Fruit fly (Drosophila melanogaster): ENCODE measurements around the gene Rev1.

Rev1 gene

dm6 chr3L:627819-628601 is 26.2 kb upstream of the Rev1 start (continued):
- peak; percentile 32 for TF ChIP-seq CG13424 (tag; optimal IDR thresholded peaks at IDR 0.05)
- no peak for TF ChIP-seq lov (optimal IDR thresholded peaks at IDR 0.05)
- TF ChIP-seq lov (GFP tag; IDR thresholded peaks at IDR 0.05) = 0 out of 3 replicates have a peak, but pooled peaks have one; percentile 47

- TF ChIP-seq nom (GFP tag; optimal IDR thresholded peaks at IDR 0.05) (peak; percentile 65), Oli (tag; optimal IDR thresholded peaks at IDR 0.05) (no peak), row (GFP tag; IDR thresholded peaks at IDR 0.05) (no peak), bbx (GFP tag; IDR thresholded peaks at IDR 0.05; ENCODE audit: partially characterized antibody) (no peak), Ravus (GFP tag; IDR thresholded peaks at IDR 0.05) (no peak), Drgx (GFP tag; IDR thresholded peaks at IDR 0.05) (no peak), Med (GFP tag) (no peak), vvl (GFP tag; IDR thresholded peaks at IDR 0.05) (no peak), odd (GFP tag; optimal IDR thresholded peaks at IDR 0.05) (no peak), sug (tag; optimal IDR thresholded peaks at IDR 0.05) (no peak), repo (GFP tag; optimal IDR thresholded peaks at IDR 0.05) (no peak), emc (GFP tag; optimal IDR thresholded peaks at IDR 0.05) (no peak), Kr (GFP tag; optimal IDR thresholded peaks at IDR 0.05) (no peak), CG7786 (GFP tag; optimal IDR thresholded peaks at IDR 0.05) (peak; percentile 13), Bteb2 (GFP tag; optimal IDR thresholded peaks at IDR 0.05) (no peak), CG11560 (tag; IDR thresholded peaks at IDR 0.05) (no peak), NFAT (GFP tag; IDR thresholded peaks at IDR 0.05) (no peak), CG16813 (GFP tag; IDR thresholded peaks at IDR 0.05; ENCODE audit: partially characterized antibody) (no peak), Hr78 (GFP tag; optimal IDR thresholded peaks at IDR 0.05) (no peak), CG17568 (GFP tag; optimal IDR thresholded peaks at IDR 0.05) (no peak), CG2120 (GFP tag; optimal IDR thresholded peaks at IDR 0.05) (no peak), gfzf (GFP tag; optimal IDR thresholded peaks at IDR 0.05) (no peak), Stat92E (GFP tag; optimal IDR thresholded peaks at IDR 0.05) (peak in 1 of 3 experiments; percentile 29), Xbp1 (GFP tag; optimal IDR thresholded peaks at IDR 0.05) (no peak), lilli (GFP tag; optimal IDR thresholded peaks at IDR 0.05) (no peak), inv (GFP tag; IDR thresholded peaks at IDR 0.05; ENCODE audit: partially characterized antibody) (no peak), z (GFP tag; IDR thresholded peaks at IDR 0.05) (no peak), B-H1 (GFP tag; IDR thresholded peaks at IDR 0.05) (no peak), BEAF-32 (GFP tag; optimal IDR thresholded peaks at IDR 0.05) (no peak), Nf-YB (GFP tag; optimal IDR thresholded peaks at IDR 0.05) (no peak), CG33557 (GFP tag; optimal IDR thresholded peaks at IDR 0.05) (no peak), Hsf (GFP tag; optimal IDR thresholded peaks at IDR 0.05) (no peak), dati (GFP tag; IDR thresholded peaks at IDR 0.05) (no peak), CG11695 (GFP tag; IDR thresholded peaks at IDR 0.05) (no peak), nau (GFP tag; optimal IDR thresholded peaks at IDR 0.05) (no peak), Pdp1 (GFP tag; optimal IDR thresholded peaks at IDR 0.05) (peak in 1 of 2 experiments; percentile 84), CG16863 (GFP tag; optimal IDR thresholded peaks at IDR 0.05) (no peak), CG14667 (GFP tag; IDR thresholded peaks at IDR 0.05) (no peak), CG1602 (GFP tag; optimal IDR thresholded peaks at IDR 0.05) (no peak), CG8478 (optimal IDR thresholded peaks at IDR 0.05) (no peak), eve (GFP tag; optimal IDR thresholded peaks at IDR 0.05) (peak in 1 of 2 experiments; percentile 53), bigmax (GFP tag; optimal IDR thresholded peaks at IDR 0.05) (no peak), sens-2 (GFP tag; IDR thresholded peaks at IDR 0.05) (0 out of 2 replicates have a peak, but pooled peaks have one; percentile 21), Hr3 (GFP tag; optimal IDR thresholded peaks at IDR 0.05) (no peak)
These were observed 25.4 kb upstream of the Rev1 start for dm6 chr3L:628654-629285.
